Worm (Caenorhabditis elegans) whole organism, L1 larva: ENCODE measurements around the gene W02F12.8.
A peak's percentile ranks its signal among the peaks of the same experiment; 100 is the strongest.

Experiments used
- C04F5.9 ChIP-seq: sonication (generic microtip); optimal IDR thresholded peaks from 2 replicates; lab custom pipeline; 2016; ENCODE audit warnings: missing genetic modification characterization, missing compliant biosample characterization
- C34B4.2 ChIP-seq: sonication (generic microtip); optimal IDR thresholded peaks from 2 replicates; lab custom pipeline; 2017; ENCODE audit warnings: mild to moderate bottlenecking, missing genetic modification characterization, missing compliant biosample characterization
- aha-1 ChIP-seq: fragments of 150-350 bp; optimal IDR thresholded peaks from 2 replicates; lab custom pipeline; 2014; ENCODE audit warnings: missing biosample characterization, missing genetic modification characterization
- alr-1 ChIP-seq: fragments of 200-800 bp; sonication (Bioruptor generic); optimal IDR thresholded peaks from 2 replicates; lab custom pipeline; 2018; ENCODE audit warnings: borderline replicate concordance, mild to moderate bottlenecking, missing genetic modification characterization, missing compliant biosample characterization
- aly-2 ChIP-seq: fragments of 150-350 bp; optimal IDR thresholded peaks from 2 replicates; lab custom pipeline; 2014; ENCODE audit warnings: missing biosample characterization, missing genetic modification characterization
- blmp-1 ChIP-seq: fragments of 150-350 bp; optimal IDR thresholded peaks from 2 replicates; lab custom pipeline; 2014; ENCODE audit warnings: missing biosample characterization, missing genetic modification characterization
- ceh-63 ChIP-seq: fragments of 200-800 bp; sonication (Bioruptor generic); optimal IDR thresholded peaks from 2 replicates; lab custom pipeline; 2018; ENCODE audit warnings: mild to moderate bottlenecking, missing genetic modification characterization, missing compliant biosample characterization
- ceh-82 ChIP-seq, 3 experiments: fragments of 150-350 bp in 1 of 3; sonication (generic microtip) in 2 of 3; optimal IDR thresholded peaks; 2 replicates each; lab custom pipeline; 2014 to 2017; ENCODE audit warnings: missing biosample characterization in 3 of 3, missing genetic modification characterization in 3 of 3
- ceh-88 ChIP-seq: fragments of 200-800 bp; sonication (Bioruptor generic); IDR thresholded peaks from 2 replicates; pipeline ENCODE4 v1.3.6; 2022; ENCODE audit warnings: missing genetic modification characterization, missing compliant biosample characterization
- ces-1 ChIP-seq: fragments of 150-350 bp; optimal IDR thresholded peaks from 2 replicates; lab custom pipeline; 2014; ENCODE audit warnings: missing biosample characterization, missing genetic modification reagents, missing genetic modification characterization
- dsc-1 ChIP-seq: sonication (generic microtip); optimal IDR thresholded peaks from 2 replicates; lab custom pipeline; 2016; ENCODE audit warnings: mild to moderate bottlenecking, missing genetic modification characterization, missing compliant biosample characterization
- elt-2 ChIP-seq: sonication (generic microtip); optimal IDR thresholded peaks from 2 replicates; lab custom pipeline; 2016; ENCODE audit warnings: missing genetic modification characterization, mild to moderate bottlenecking, inconsistent platforms, missing compliant biosample characterization, missing genetic modification reagents
- elt-3 ChIP-seq, 6 experiments: fragments of 150-350 bp in 1 of 6; sonication (generic microtip); optimal IDR thresholded peaks; 2 replicates each; lab custom pipeline; 2017 to 2018; ENCODE audit warnings: missing biosample characterization in 6 of 6, missing genetic modification characterization in 6 of 6, inconsistent platforms in 1 of 6
- fkh-4 ChIP-seq: sonication (generic microtip); optimal IDR thresholded peaks from 2 replicates; lab custom pipeline; 2016; ENCODE audit warnings: missing compliant biosample characterization, missing genetic modification characterization, borderline replicate concordance
- grh-1 ChIP-seq: fragments of 200-800 bp; sonication (Bioruptor generic); IDR thresholded peaks from 2 replicates; pipeline ENCODE4 v1.3.6; 2022; ENCODE audit warnings: missing genetic modification reagents, missing genetic modification characterization, missing compliant biosample characterization
- hpl-2 ChIP-seq: fragments of 150-350 bp; optimal IDR thresholded peaks from 2 replicates; lab custom pipeline; 2014; ENCODE audit warnings: missing biosample characterization, missing genetic modification reagents, missing genetic modification characterization
- irx-1 ChIP-seq: sonication (generic microtip); optimal IDR thresholded peaks from 2 replicates; lab custom pipeline; 2016; ENCODE audit warnings: missing genetic modification characterization, missing compliant biosample characterization
- isw-1 ChIP-seq: fragments of 200-800 bp; sonication (Bioruptor generic); IDR thresholded peaks from 2 replicates; pipeline ENCODE4 v1.3.6; 2022; ENCODE audit warnings: missing genetic modification characterization, missing compliant biosample characterization
- lin-14 ChIP-seq: fragments of 200-800 bp; sonication (Bioruptor generic); optimal IDR thresholded peaks from 2 replicates; lab custom pipeline; 2018; ENCODE audit warnings: mild to moderate bottlenecking, missing genetic modification characterization, moderate library complexity, missing compliant biosample characterization
- lin-15B ChIP-seq: fragments of 150-350 bp; sonication (generic microtip); optimal IDR thresholded peaks from 3 replicates; lab custom pipeline; 2014; ENCODE audit warnings: missing biosample characterization, missing genetic modification characterization
- lsy-2 ChIP-seq, 2 experiments: fragments of 150-350 bp; optimal IDR thresholded peaks; 2 replicates each; lab custom pipeline; 2014; ENCODE audit warnings: missing biosample characterization in 2 of 2, missing genetic modification characterization in 2 of 2
- mab-9 ChIP-seq: fragments of 200-800 bp; sonication (Bioruptor generic); IDR thresholded peaks from 2 replicates; pipeline ENCODE4 v1.3.6; 2022; ENCODE audit warnings: missing genetic modification reagents, missing genetic modification characterization, missing compliant biosample characterization
- nhr-12 ChIP-seq: sonication (generic microtip); optimal IDR thresholded peaks from 2 replicates; lab custom pipeline; 2017; ENCODE audit warnings: missing biosample characterization, missing genetic modification characterization
- nhr-19 ChIP-seq: fragments of 200-800 bp; sonication (Bioruptor generic); conservative IDR thresholded peaks from 2 replicates; pipeline ENCODE4 v1.3.6; 2022; ENCODE audit warnings: missing genetic modification characterization, missing compliant biosample characterization
- nhr-20 ChIP-seq: sonication (generic microtip); optimal IDR thresholded peaks from 2 replicates; lab custom pipeline; 2016; ENCODE audit warnings: mild to moderate bottlenecking, missing genetic modification characterization, missing compliant biosample characterization
- nhr-237 ChIP-seq: fragments of 150-350 bp; optimal IDR thresholded peaks from 2 replicates; lab custom pipeline; 2014; ENCODE audit warnings: missing biosample characterization, missing genetic modification characterization
- nhr-28 ChIP-seq: fragments of 150-350 bp; optimal IDR thresholded peaks from 2 replicates; lab custom pipeline; 2014; ENCODE audit warnings: missing biosample characterization, missing genetic modification characterization
- nhr-47 ChIP-seq: sonication (generic microtip); optimal IDR thresholded peaks from 2 replicates; lab custom pipeline; 2016; ENCODE audit warnings: mild to moderate bottlenecking, missing genetic modification characterization, moderate library complexity, missing compliant biosample characterization
- nhr-71 ChIP-seq: sonication (generic microtip); optimal IDR thresholded peaks from 2 replicates; lab custom pipeline; 2016; ENCODE audit warnings: mild to moderate bottlenecking, missing genetic modification characterization, moderate library complexity, missing compliant biosample characterization
- nhr-76 ChIP-seq: sonication (generic microtip); optimal IDR thresholded peaks from 2 replicates; lab custom pipeline; 2017; ENCODE audit warnings: missing biosample characterization, missing genetic modification characterization
- nhr-77 ChIP-seq: fragments of 150-350 bp; optimal IDR thresholded peaks from 2 replicates; lab custom pipeline; 2014; ENCODE audit warnings: missing biosample characterization, missing genetic modification characterization
- nhr-84 ChIP-seq: sonication (generic microtip); optimal IDR thresholded peaks from 2 replicates; lab custom pipeline; 2017; ENCODE audit warnings: missing biosample characterization, missing genetic modification characterization
- nhr-85 ChIP-seq: sonication (generic microtip); peaks from one replicate; lab custom pipeline; 2016; ENCODE audit warnings: missing genetic modification characterization, inconsistent platforms, missing compliant biosample characterization
- pag-3 ChIP-seq: sonication (generic microtip); optimal IDR thresholded peaks from 2 replicates; lab custom pipeline; 2017; ENCODE audit warnings: missing genetic modification characterization, mild to moderate bottlenecking, missing compliant biosample characterization, antibody characterized with exemption, borderline replicate concordance; ENCODE audit not compliant: insufficient read depth
- pqm-1 ChIP-seq: sonication (generic microtip); optimal IDR thresholded peaks from 3 replicates; lab custom pipeline; 2017; ENCODE audit warnings: missing biosample characterization, missing genetic modification characterization
- rnt-1 ChIP-seq: sonication (generic microtip); optimal IDR thresholded peaks from 2 replicates; lab custom pipeline; 2016; ENCODE audit warnings: mild to moderate bottlenecking, missing genetic modification characterization, moderate library complexity, missing compliant biosample characterization
- snpc-4 ChIP-seq: fragments of 150-350 bp; optimal IDR thresholded peaks from 2 replicates; lab custom pipeline; 2014; ENCODE audit warnings: missing biosample characterization, missing genetic modification characterization
- snu-23 ChIP-seq: sonication (generic microtip); optimal IDR thresholded peaks from 2 replicates; lab custom pipeline; 2016; ENCODE audit warnings: missing genetic modification characterization, missing compliant biosample characterization
- sptf-1 ChIP-seq: fragments of 150-350 bp; optimal IDR thresholded peaks from 2 replicates; lab custom pipeline; 2014; ENCODE audit warnings: missing biosample characterization, missing genetic modification characterization
- swsn-7 ChIP-seq: sonication (generic microtip); optimal IDR thresholded peaks from 2 replicates; lab custom pipeline; 2016; ENCODE audit warnings: missing genetic modification characterization, missing compliant biosample characterization
- tbx-2 ChIP-seq: sonication (generic microtip); optimal IDR thresholded peaks from 2 replicates; lab custom pipeline; 2016; ENCODE audit warnings: missing genetic modification characterization, missing compliant biosample characterization
- unc-130 ChIP-seq: fragments of 150-350 bp; optimal IDR thresholded peaks from 2 replicates; lab custom pipeline; 2017; ENCODE audit warnings: missing biosample characterization, missing genetic modification characterization, inconsistent platforms
- unc-62 ChIP-seq: fragments of 150-350 bp; optimal IDR thresholded peaks from 2 replicates; lab custom pipeline; 2014; ENCODE audit warnings: missing biosample characterization, missing genetic modification reagents, missing genetic modification characterization
- unc-86 ChIP-seq: sonication (generic microtip); optimal IDR thresholded peaks from 2 replicates; lab custom pipeline; 2016; ENCODE audit warnings: missing genetic modification characterization, missing compliant biosample characterization
- vab-15 ChIP-seq: sonication (generic microtip); optimal IDR thresholded peaks from 2 replicates; lab custom pipeline; 2017; ENCODE audit warnings: missing genotype, mild to moderate bottlenecking, missing genetic modification characterization, missing compliant biosample characterization
- xbp-1 ChIP-seq: sonication (generic microtip); optimal IDR thresholded peaks from 2 replicates; lab custom pipeline; 2016; ENCODE audit warnings: missing genetic modification characterization, missing compliant biosample characterization
- ztf-4 ChIP-seq: fragments of 150-350 bp; optimal IDR thresholded peaks from 2 replicates; lab custom pipeline; 2014; ENCODE audit warnings: missing biosample characterization, missing genetic modification characterization

Gene W02F12.8

ce11 chrV:6709050-6709683, 14.6 kb upstream of the W02F12.8 start, which contains the start of gene dlst-1 (continued):
- TF ChIP-seq nhr-28 (tag; lab: Kevin White, UChicago) (no peak), nhr-84 (tag; lab: Kevin White, UChicago) (no peak), tbx-2 (peak; percentile 66), unc-62 (no peak), sptf-1 (tag; lab: Kevin White, UChicago) (no peak), rnt-1 (tag; lab: Kevin White, UChicago) (peak; percentile 69), isw-1 (GFP tag; lab: Robert Waterston, UW) (0 out of 2 replicates have a peak, but pooled peaks have one; percentile 2), fkh-4 (tag; lab: Kevin White, UChicago) (no peak), C04F5.9 (tag; lab: Kevin White, UChicago) (no peak), elt-2 (tag; lab: Kevin White, UChicago) (no peak), xbp-1 (peak; percentile 72), nhr-71 (tag; lab: Kevin White, UChicago) (peak; percentile 66), nhr-76 (tag; lab: Kevin White, UChicago) (no peak), nhr-237 (tag; lab: Kevin White, UChicago) (no peak), hpl-2 (GFP tag; lab: Kevin White, UChicago) (no peak), lin-15B (tag; lab: Kevin White, UChicago) (no peak), pqm-1 (no peak), nhr-47 (peak; percentile 68), alr-1 (tag; lab: Kevin White, UChicago) (no peak), nhr-20 (peak; percentile 62), unc-86 (tag; lab: Kevin White, UChicago) (peak; percentile 36), mab-9 (GFP tag; lab: Robert Waterston, UW) (no peak), unc-130 (tag; lab: Kevin White, UChicago) (no peak), pag-3 (tag; lab: Kevin White, UChicago) (no peak), vab-15 (tag; lab: Kevin White, UChicago) (no peak), snu-23 (GFP tag; lab: Kevin White, UChicago) (peak; percentile 65), nhr-77 (tag; lab: Kevin White, UChicago) (no peak), irx-1 (peak; percentile 48), lin-14 (GFP tag; lab: Kevin White, UChicago) (peak; percentile 54), ceh-63 (GFP tag; lab: Kevin White, UChicago) (no peak), nhr-19 (GFP tag; lab: Robert Waterston, UW) (peak; percentile 45), ces-1 (GFP tag; lab: Kevin White, UChicago) (no peak)
- TF ChIP-seq, all 84 proteins: peak for 32

DNA sequence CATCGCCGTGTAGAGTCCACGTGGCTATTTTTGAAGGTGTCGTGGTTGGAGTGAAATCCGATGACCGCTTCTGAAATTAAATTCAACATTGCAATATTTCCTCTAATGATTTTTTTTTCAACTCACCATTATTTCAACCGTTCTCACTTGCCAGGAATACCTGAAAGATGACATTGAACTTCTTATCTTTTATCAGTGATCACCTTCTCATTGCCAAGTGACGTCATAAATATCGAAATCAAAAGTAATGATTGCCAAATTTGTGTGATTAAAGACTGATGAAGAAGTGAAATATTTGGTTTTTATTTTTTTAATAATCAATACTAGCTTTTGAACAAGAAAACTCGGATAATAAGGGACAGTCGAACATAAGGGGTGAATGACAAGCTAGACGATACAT, 12.2 kb upstream of the W02F12.8 start, which contains the start of gene W02F12.4:
Gene W02F12.4 (minus strand): TSS at position 164 of the 400 bp plus-strand sequence.
- peak; percentile 55 for TF ChIP-seq elt-2 (tag; lab: Kevin White, UChicago)
- TF ChIP-seq C34B4.2 (tag; lab: Kevin White, UChicago): no peak
- peak; percentile 35 for TF ChIP-seq nhr-85 (tag; lab: Kevin White, UChicago)
- TF ChIP-seq blmp-1 (tag; lab: Kevin White, UChicago): peak; percentile 53
- TF ChIP-seq grh-1 (GFP tag; lab: Robert Waterston, UW): no peak
- TF ChIP-seq elt-3 (tag; optimal IDR thresholded peaks at IDR 0.05; lab: Kevin White, UChicago): peak in 2 of 6 experiments; percentile 24 to 28
- TF ChIP-seq ces-1 (GFP tag; lab: Kevin White, UChicago): no peak
- TF ChIP-seq, all 84 proteins: peak for 4

ce11 chrV:6705367-6705766, 10.8 kb upstream of the W02F12.8 start:
- TF ChIP-seq hpl-2 (GFP tag; lab: Kevin White, UChicago) (no peak), nhr-71 (tag; lab: Kevin White, UChicago) (no peak), pag-3 (tag; lab: Kevin White, UChicago) (no peak), ztf-4 (tag; lab: Kevin White, UChicago) (no peak), elt-3 (tag; optimal IDR thresholded peaks at IDR 0.05; lab: Kevin White, UChicago) (no peak), aha-1 (tag; lab: Kevin White, UChicago) (no peak), swsn-7 (tag; lab: Kevin White, UChicago) (no peak), aly-2 (tag; lab: Kevin White, UChicago) (no peak), isw-1 (GFP tag; lab: Robert Waterston, UW) (no peak), irx-1 (no peak), nhr-47 (no peak), dsc-1 (tag; lab: Kevin White, UChicago) (no peak), ceh-82 (tag; optimal IDR thresholded peaks at IDR 0.05; lab: Kevin White, UChicago) (no peak), ceh-88 (no peak), lsy-2 (tag; optimal IDR thresholded peaks at IDR 0.05; lab: Kevin White, UChicago) (no peak), nhr-12 (tag; lab: Kevin White, UChicago) (no peak), snpc-4 (tag; lab: Kevin White, UChicago) (no peak), elt-2 (tag; lab: Kevin White, UChicago) (no peak)
